Worm (Caenorhabditis elegans): ENCODE data around the gene set-14.
A peak's percentile ranks its signal among the peaks of the same experiment; 100 is the strongest.

DNA sequence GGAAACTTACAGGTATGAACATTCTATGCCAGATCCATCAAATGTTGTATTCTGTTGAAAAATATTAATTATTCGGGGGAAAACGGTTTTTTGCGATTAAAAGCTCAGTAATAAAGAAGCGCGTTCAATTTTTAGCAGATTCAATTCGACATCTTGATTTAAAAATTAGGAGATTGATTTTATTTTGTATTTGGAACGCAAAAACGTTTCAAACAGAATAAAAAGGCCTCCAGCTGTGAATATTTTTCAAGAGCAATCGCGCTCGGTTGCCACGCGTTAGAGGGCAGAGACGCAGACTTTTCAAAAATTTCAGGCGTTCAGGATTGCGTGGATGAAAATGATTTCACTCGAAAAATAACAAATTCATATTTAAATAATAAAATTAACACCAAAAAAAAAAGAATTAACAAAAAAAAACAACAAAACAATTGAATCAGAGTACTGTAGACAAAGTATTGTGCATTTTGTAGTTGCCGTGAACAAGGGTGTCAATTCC, 23.9 kb upstream of the set-14 start, which contains the start of gene R06F6.8:
- TF ChIP-seq gei-8 (GFP tag; optimal IDR thresholded peaks at IDR 0.05): no peak
- TF ChIP-seq lin-39 (tag; optimal IDR thresholded peaks at IDR 0.05): no peak
- no peak for TF ChIP-seq unc-130 (GFP tag; optimal IDR thresholded peaks at IDR 0.05)
- no peak for TF ChIP-seq nhr-76 (tag; optimal IDR thresholded peaks at IDR 0.05)
- no peak for TF ChIP-seq ama-1 (optimal IDR thresholded peaks at IDR 0.05)
- no peak for TF ChIP-seq unc-62 (GFP tag; optimal IDR thresholded peaks at IDR 0.05 in 1 of 2)
- no peak for TF ChIP-seq unc-62 (tag; optimal IDR thresholded peaks at IDR 0.05)
- no peak for TF ChIP-seq nhr-237 (tag; optimal IDR thresholded peaks at IDR 0.05)
- TF ChIP-seq aly-2 (tag; optimal IDR thresholded peaks at IDR 0.05): no peak
- no peak for TF ChIP-seq pha-4 (GFP tag; IDR thresholded peaks at IDR 0.05)
- peak; percentile 11 for TF ChIP-seq pha-4 (tag; optimal IDR thresholded peaks at IDR 0.05)
- no peak for TF ChIP-seq ceh-82 (tag; optimal IDR thresholded peaks at IDR 0.05)
- no peak for TF ChIP-seq ctbp-1 (GFP tag; IDR thresholded peaks at IDR 0.05)
- TF ChIP-seq nhr-11 (tag; optimal IDR thresholded peaks at IDR 0.05): no peak
- TF ChIP-seq nhr-77 (tag; optimal IDR thresholded peaks at IDR 0.05): no peak

Measured in whole organism, L4 larva.